Fruit fly (Drosophila melanogaster): ENCODE results near the gene Dci.

Dci gene

DNA sequence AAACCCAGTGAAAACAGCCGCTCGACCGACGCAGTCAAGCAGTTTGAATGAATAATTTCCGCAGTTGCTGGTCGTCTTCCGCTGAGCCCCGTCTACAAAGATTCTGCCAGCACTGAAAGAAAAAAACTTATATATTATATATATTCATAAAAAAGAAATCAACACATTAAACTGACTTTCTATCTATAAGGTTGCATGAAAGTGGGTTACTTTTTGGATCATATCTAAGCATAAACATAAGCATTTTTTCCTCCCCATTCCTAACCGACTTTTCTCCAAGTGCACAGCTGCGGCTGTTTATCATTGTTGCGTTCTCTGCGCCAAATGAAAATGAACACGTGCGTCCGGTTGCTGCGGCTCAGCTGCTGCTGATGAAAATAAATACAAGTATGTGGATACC, 30.8 kb upstream of the Dci start (continued):
- TF ChIP-seq fd102C (GFP tag; optimal IDR thresholded peaks at IDR 0.05) (no peak), ttk (GFP tag; IDR thresholded peaks at IDR 0.05) (peak; percentile 78), vnd (GFP tag; IDR thresholded peaks at IDR 0.05; ENCODE audit: partially characterized antibody) (no peak), p53 (GFP tag; optimal IDR thresholded peaks at IDR 0.05) (no peak), caup (GFP tag; optimal IDR thresholded peaks at IDR 0.05; ENCODE audit: severe bottlenecking) (peak; percentile 13), CG13424 (tag; optimal IDR thresholded peaks at IDR 0.05) (peak; percentile 74), CG31388 (GFP tag; optimal IDR thresholded peaks at IDR 0.05) (no peak), Sox100B (GFP tag; optimal IDR thresholded peaks at IDR 0.05) (peak; percentile 78), CG8924 (tag; optimal IDR thresholded peaks at IDR 0.05) (peak; percentile 63), CG16815 (GFP tag; optimal IDR thresholded peaks at IDR 0.05) (peak; percentile 26), ERR (GFP tag; optimal IDR thresholded peaks at IDR 0.05) (no peak), YL-1 (GFP tag; optimal IDR thresholded peaks at IDR 0.05) (no peak), danr (GFP tag; IDR thresholded peaks at IDR 0.05) (no peak), gce (GFP tag; IDR thresholded peaks at IDR 0.05) (peak; percentile 73), chn (GFP tag; optimal IDR thresholded peaks at IDR 0.05) (no peak), CG1792 (GFP tag; optimal IDR thresholded peaks at IDR 0.05) (no peak), odd (GFP tag; optimal IDR thresholded peaks at IDR 0.05) (peak; percentile 53), D19A (tag; optimal IDR thresholded peaks at IDR 0.05) (peak; percentile 71), Sry-β (GFP tag; optimal IDR thresholded peaks at IDR 0.05) (no peak), CG15514 (GFP tag; optimal IDR thresholded peaks at IDR 0.05) (peak; percentile 31), NK7.1 (GFP tag; optimal IDR thresholded peaks at IDR 0.05) (no peak), CG42726 (GFP tag; IDR thresholded peaks at IDR 0.05; ENCODE audit: partially characterized antibody) (no peak), CG9817 (tag; optimal IDR thresholded peaks at IDR 0.05) (peak; percentile 61), fd96Cb (tag; optimal IDR thresholded peaks at IDR 0.05) (peak; percentile 77), Gug (GFP tag; IDR thresholded peaks at IDR 0.05) (peak; percentile 19; the same call in 1 of the 4 replicates), Ada2b (GFP tag; IDR thresholded peaks at IDR 0.05) (peak; percentile 77), HmgD (GFP tag; optimal IDR thresholded peaks at IDR 0.05) (no peak), Atf3 (GFP tag; optimal IDR thresholded peaks at IDR 0.05) (no peak), so (GFP tag; IDR thresholded peaks at IDR 0.05) (peak; percentile 81), tap (tag; optimal IDR thresholded peaks at IDR 0.05) (peak; percentile 61), gcm (GFP tag; optimal IDR thresholded peaks at IDR 0.05) (peak; percentile 73), nmo (GFP tag; optimal IDR thresholded peaks at IDR 0.05) (peak; percentile 72), CG4617 (GFP tag; optimal IDR thresholded peaks at IDR 0.05; ENCODE audit: borderline replicate concordance) (no peak), pfk (GFP tag; optimal IDR thresholded peaks at IDR 0.05) (no peak), E2f2 (GFP tag; IDR thresholded peaks at IDR 0.05) (peak; percentile 38; the same call in 1 of the 2 replicates), Mrtf (GFP tag; IDR thresholded peaks at IDR 0.05) (peak; percentile 76; the same call in 2 of the 3 replicates), Hr39 (optimal IDR thresholded peaks at IDR 0.05) (no peak), grau (tag; optimal IDR thresholded peaks at IDR 0.05) (peak; percentile 66), CG3726 (GFP tag; IDR thresholded peaks at IDR 0.05) (peak; percentile 57; the same call in 1 of the 3 replicates), CG11085 (GFP tag; IDR thresholded peaks at IDR 0.05) (peak; percentile 35; the same call in 1 of the 2 replicates), sqz (GFP tag; optimal IDR thresholded peaks at IDR 0.05) (no peak)

DNA sequence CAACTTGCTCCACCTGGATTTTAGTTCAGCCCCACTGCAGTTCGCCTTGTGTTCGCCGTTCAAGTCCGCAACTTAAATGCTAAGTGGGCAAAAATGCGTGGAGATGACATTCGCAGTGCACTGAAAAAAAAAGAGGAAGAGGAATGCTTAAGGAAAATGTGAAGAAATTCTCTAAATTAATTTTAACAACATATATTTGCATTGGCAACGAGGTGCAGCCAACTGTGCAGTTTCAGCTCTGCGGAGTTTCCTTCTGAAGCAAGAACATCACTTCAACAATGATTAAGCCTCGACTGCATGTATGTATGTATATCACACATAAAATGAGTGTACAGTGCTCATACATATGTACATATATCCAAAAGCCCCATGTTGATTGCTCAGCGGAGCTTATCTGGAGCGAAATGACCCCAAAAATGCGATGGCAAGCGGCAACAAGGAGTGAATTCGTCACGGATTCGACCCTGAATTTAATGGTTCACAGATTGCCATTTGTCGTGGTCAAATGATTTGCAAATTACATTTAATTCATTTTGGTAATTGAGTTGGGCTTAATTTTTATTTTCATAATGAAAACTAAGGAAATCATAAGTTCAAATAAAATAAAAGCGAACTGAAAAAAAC, 30.1 kb upstream of the Dci start:
- no peak for TF ChIP-seq CG4707 (GFP tag; optimal IDR thresholded peaks at IDR 0.05)
- TF ChIP-seq onecut (GFP tag; IDR thresholded peaks at IDR 0.05): no peak
- no peak for TF ChIP-seq ash1 (GFP tag; optimal IDR thresholded peaks at IDR 0.05)
- TF ChIP-seq CG11093 (GFP tag; IDR thresholded peaks at IDR 0.05): 0 out of 3 replicates have a peak, but pooled peaks have one; percentile 12
- TF ChIP-seq gsb-n (tag; optimal IDR thresholded peaks at IDR 0.05): no peak
- TF ChIP-seq Opbp (GFP tag; IDR thresholded peaks at IDR 0.05; ENCODE audit: partially characterized antibody): no peak
- no peak for TF ChIP-seq hth (optimal IDR thresholded peaks at IDR 0.05)
- no peak for TF ChIP-seq CG8388 (GFP tag; optimal IDR thresholded peaks at IDR 0.05)
- TF ChIP-seq sens (GFP tag): peak; percentile 65
- TF ChIP-seq croc (GFP tag; conservative IDR thresholded peaks at IDR 0.05): no peak
- no peak for TF ChIP-seq cwo (GFP tag; optimal IDR thresholded peaks at IDR 0.05)
- no peak for TF ChIP-seq bbx (GFP tag; IDR thresholded peaks at IDR 0.05; ENCODE audit: partially characterized antibody)

All from whole organism, embryonic.